Worm (Caenorhabditis elegans) whole organism, L2 larva: ENCODE measurements around the gene K03H1.13.

Experiments
- F13H6.1 ChIP-seq: sonication (generic microtip); optimal IDR thresholded peaks from 2 replicates; lab custom pipeline; 2016; ENCODE audit warnings: missing genetic modification characterization, missing compliant biosample characterization
- ZK546.5 ChIP-seq: sonication (generic microtip); optimal IDR thresholded peaks from 2 replicates; lab custom pipeline; 2017; ENCODE audit warnings: missing biosample characterization, missing genetic modification characterization
- ama-1 ChIP-seq: fragments of 150-350 bp; optimal IDR thresholded peaks from 2 replicates; lab custom pipeline; 2018; ENCODE audit warnings: inconsistent platforms
- blmp-1 ChIP-seq: sonication (generic microtip); optimal IDR thresholded peaks from 2 replicates; lab custom pipeline; 2017; ENCODE audit warnings: missing genetic modification characterization, mild to moderate bottlenecking, missing compliant biosample characterization, antibody characterized with exemption, moderate library complexity; ENCODE audit not compliant: insufficient read depth
- ceh-82 ChIP-seq: fragments of 150-350 bp; optimal IDR thresholded peaks from 2 replicates; lab custom pipeline; 2014; ENCODE audit warnings: missing biosample characterization, missing genetic modification characterization
- elt-3 ChIP-seq: sonication (generic microtip); optimal IDR thresholded peaks from 2 replicates; lab custom pipeline; 2017; ENCODE audit warnings: missing biosample characterization, missing genetic modification characterization
- nhr-11 ChIP-seq: fragments of 150-350 bp; optimal IDR thresholded peaks from 2 replicates; lab custom pipeline; 2014; ENCODE audit warnings: missing biosample characterization, missing genetic modification characterization
- unc-62 ChIP-seq: fragments of 150-350 bp; optimal IDR thresholded peaks from 2 replicates; lab custom pipeline; 2014; ENCODE audit warnings: missing biosample characterization, missing genetic modification reagents, missing genetic modification characterization
- zag-1 ChIP-seq: fragments of 150-350 bp; optimal IDR thresholded peaks from 2 replicates; lab custom pipeline; 2014; ENCODE audit warnings: missing biosample characterization, missing genetic modification characterization

ce11 chrIII:9956123-9956522 lies 6.0 kb upstream of the K03H1.13 start, which contains the start of gene mog-1:
- no peak for TF ChIP-seq ceh-82 (tag; lab: Kevin White, UChicago)
- TF ChIP-seq ama-1 (lab: Kevin White, UChicago): no peak
- TF ChIP-seq unc-62: no peak
- TF ChIP-seq F13H6.1 (tag; lab: Kevin White, UChicago): no peak
- TF ChIP-seq blmp-1 (tag; lab: Kevin White, UChicago): no peak
- TF ChIP-seq ZK546.5 (tag; lab: Kevin White, UChicago): no peak
- no peak for TF ChIP-seq nhr-11 (tag; lab: Kevin White, UChicago)
- no peak for TF ChIP-seq elt-3
- TF ChIP-seq zag-1 (tag; lab: Kevin White, UChicago): no peak
